Worm (Caenorhabditis elegans) whole organism, L4 larva: ENCODE data around the gene zhit-2.

Experiments
- F10B5.3 ChIP-seq: sonication (generic microtip); optimal IDR thresholded peaks from 2 replicates; lab custom pipeline; 2016; ENCODE audit warnings: mild to moderate bottlenecking, missing genetic modification characterization, missing compliant biosample characterization
- F37D6.2 ChIP-seq: sonication (generic microtip); optimal IDR thresholded peaks from 2 replicates; lab custom pipeline; 2016; ENCODE audit warnings: mild to moderate bottlenecking, missing genetic modification characterization, missing compliant biosample characterization
- F44E2.7 ChIP-seq: fragments of 200-800 bp; sonication (Bioruptor generic); IDR thresholded peaks from 2 replicates; pipeline ENCODE4 v2.1.2; 2022; ENCODE audit warnings: missing genetic modification characterization, missing compliant biosample characterization
- F49E8.2 ChIP-seq: sonication (generic microtip); optimal IDR thresholded peaks from 2 replicates; lab custom pipeline; 2016; ENCODE audit warnings: missing compliant biosample characterization, mild to moderate bottlenecking, missing genetic modification characterization, borderline replicate concordance
- Y5F2A.4 ChIP-seq: fragments of 200-800 bp; sonication (Bioruptor generic); optimal IDR thresholded peaks from 2 replicates; lab custom pipeline; 2018; ENCODE audit warnings: mild to moderate bottlenecking, missing genetic modification characterization, missing compliant biosample characterization
- ZK337.2 ChIP-seq: fragments of 200-800 bp; sonication (Bioruptor generic); IDR thresholded peaks from 2 replicates; pipeline ENCODE4 v1.3.6; 2022; ENCODE audit warnings: missing genetic modification reagents, missing genetic modification characterization, missing compliant biosample characterization
- ama-1 ChIP-seq: fragments of 150-350 bp; optimal IDR thresholded peaks from 2 replicates; lab custom pipeline; 2014; ENCODE audit warnings: inconsistent platforms, mixed read lengths
- arid-1 ChIP-seq: fragments of 200-800 bp; sonication (Bioruptor generic); conservative IDR thresholded peaks from 2 replicates; pipeline ENCODE4 v1.3.6; 2022; ENCODE audit warnings: missing genetic modification reagents, missing genetic modification characterization, missing compliant biosample characterization
- ceh-32 ChIP-seq: sonication (generic microtip); optimal IDR thresholded peaks from 2 replicates; lab custom pipeline; 2016; ENCODE audit warnings: mild to moderate bottlenecking, missing genetic modification characterization, missing compliant biosample characterization; ENCODE audit not compliant: poor library complexity
- ceh-44 ChIP-seq: fragments of 200-800 bp; sonication (Bioruptor generic); IDR thresholded peaks from 2 replicates; pipeline ENCODE4 v1.3.6; 2022; ENCODE audit warnings: missing genetic modification reagents, missing genetic modification characterization, missing compliant biosample characterization
- ces-1 ChIP-seq: fragments of 150-350 bp; sonication (generic microtip); optimal IDR thresholded peaks from 4 replicates; lab custom pipeline; 2014; ENCODE audit warnings: missing biosample characterization, missing genetic modification reagents, missing genetic modification characterization
- ctbp-1 ChIP-seq: fragments of 200-800 bp; sonication (Bioruptor generic); IDR thresholded peaks from 2 replicates; pipeline ENCODE4 v1.3.6; 2022; ENCODE audit warnings: missing genetic modification reagents, missing genetic modification characterization, missing compliant biosample characterization
- daf-16 ChIP-seq, 3 experiments: sonication (generic microtip); optimal IDR thresholded peaks; 2 replicates each; lab custom pipeline; 2016 to 2017; ENCODE audit warnings: missing genetic modification characterization in 3 of 3, missing genetic modification reagents in 3 of 3, mild to moderate bottlenecking in 2 of 3, missing compliant biosample characterization in 2 of 3, missing biosample characterization in 1 of 3, moderate library complexity in 1 of 3
- daf-8 ChIP-seq: fragments of 200-800 bp; sonication (Bioruptor generic); IDR thresholded peaks from 2 replicates; pipeline ENCODE4 v1.3.6; 2022; ENCODE audit warnings: missing genetic modification characterization, missing compliant biosample characterization
- dmd-6 ChIP-seq: fragments of 200-800 bp; sonication (Bioruptor generic); IDR thresholded peaks from 2 replicates; pipeline ENCODE4 v1.3.6; 2022; ENCODE audit warnings: missing genetic modification reagents, missing genetic modification characterization, missing compliant biosample characterization
- dmd-8 ChIP-seq: fragments of 200-800 bp; sonication (Bioruptor generic); IDR thresholded peaks from 2 replicates; pipeline ENCODE4 v1.3.6; 2022; ENCODE audit warnings: missing genetic modification characterization, missing compliant biosample characterization
- egl-27 ChIP-seq: sonication (generic microtip); optimal IDR thresholded peaks from 3 replicates; lab custom pipeline; 2017; ENCODE audit warnings: missing biosample characterization, missing genetic modification reagents, missing genetic modification characterization
- fos-1 ChIP-seq: fragments of 150-350 bp; optimal IDR thresholded peaks from 2 replicates; lab custom pipeline; 2014; ENCODE audit warnings: missing biosample characterization, missing genetic modification characterization
- hlh-11 ChIP-seq: fragments of 200-800 bp; sonication (Bioruptor generic); optimal IDR thresholded peaks from 2 replicates; lab custom pipeline; 2018; ENCODE audit warnings: mild to moderate bottlenecking, missing genetic modification characterization, missing compliant biosample characterization
- lin-1 ChIP-seq: fragments of 200-800 bp; sonication (Bioruptor generic); IDR thresholded peaks from 2 replicates; pipeline ENCODE4 v1.3.6; 2022; ENCODE audit warnings: missing genetic modification reagents, missing genetic modification characterization, missing compliant biosample characterization
- lin-15B ChIP-seq: fragments of 150-350 bp; sonication (generic microtip); optimal IDR thresholded peaks from 3 replicates; lab custom pipeline; 2014; ENCODE audit warnings: missing biosample characterization, missing genetic modification characterization
- lin-29 ChIP-seq: fragments of 200-800 bp; sonication (Bioruptor generic); IDR thresholded peaks from 2 replicates; pipeline ENCODE4 v1.3.6; 2022; ENCODE audit warnings: missing genetic modification reagents, missing genetic modification characterization, missing compliant biosample characterization
- lin-38 ChIP-seq: fragments of 200-800 bp; sonication (Bioruptor generic); IDR thresholded peaks from 2 replicates; pipeline ENCODE4 v1.3.6; 2022; ENCODE audit warnings: missing genetic modification reagents, missing genetic modification characterization, missing compliant biosample characterization
- madf-5 ChIP-seq, 2 experiments: fragments of 200-800 bp; sonication (Bioruptor generic); IDR thresholded peaks; 2 replicates each; pipeline ENCODE4 v1.3.6; 2022; ENCODE audit warnings: missing compliant biosample characterization in 2 of 2, missing genetic modification characterization in 2 of 2
- madf-9 ChIP-seq: fragments of 200-800 bp; sonication (Bioruptor generic); conservative IDR thresholded peaks from 2 replicates; pipeline ENCODE4 v1.3.6; 2022; ENCODE audit warnings: missing genetic modification reagents, missing genetic modification characterization, missing compliant biosample characterization
- mdl-1 ChIP-seq, 2 experiments: fragments of 150-350 bp in 1 of 2; sonication (generic microtip) in 1 of 2; optimal IDR thresholded peaks; 2 replicates each; lab custom pipeline; 2014 to 2017; ENCODE audit warnings: missing biosample characterization in 2 of 2, missing genetic modification characterization in 2 of 2
- mep-1 ChIP-seq: fragments of 150-350 bp; sonication (generic microtip); optimal IDR thresholded peaks from 3 replicates; lab custom pipeline; 2014; ENCODE audit warnings: missing biosample characterization, missing genetic modification characterization
- nhr-10 ChIP-seq: fragments of 150-350 bp; optimal IDR thresholded peaks from 2 replicates; lab custom pipeline; 2014; ENCODE audit warnings: missing biosample characterization, missing genetic modification characterization
- nhr-11 ChIP-seq: fragments of 150-350 bp; optimal IDR thresholded peaks from 2 replicates; lab custom pipeline; 2014; ENCODE audit warnings: missing biosample characterization, missing genetic modification characterization
- nhr-237 ChIP-seq: sonication (generic microtip); optimal IDR thresholded peaks from 2 replicates; lab custom pipeline; 2017; ENCODE audit warnings: missing biosample characterization, missing genetic modification characterization
- nhr-28 ChIP-seq: fragments of 150-350 bp; optimal IDR thresholded peaks from 2 replicates; lab custom pipeline; 2014; ENCODE audit warnings: missing biosample characterization, missing genetic modification characterization
- nhr-41 ChIP-seq: fragments of 200-800 bp; sonication (Bioruptor generic); IDR thresholded peaks from 2 replicates; pipeline ENCODE4 v1.3.6; 2022; ENCODE audit warnings: missing genetic modification reagents, missing genetic modification characterization, missing compliant biosample characterization
- nhr-48 ChIP-seq: sonication (generic microtip); optimal IDR thresholded peaks from 2 replicates; lab custom pipeline; 2016; ENCODE audit warnings: mild to moderate bottlenecking, missing genetic modification characterization, missing compliant biosample characterization
- nhr-6 ChIP-seq: fragments of 150-350 bp; optimal IDR thresholded peaks from 2 replicates; lab custom pipeline; 2014; ENCODE audit warnings: missing biosample characterization, missing genetic modification characterization
- pha-4 ChIP-seq, 2 experiments: fragments of 150-350 bp in 1 of 2; fragments of 200-800 bp in 1 of 2; sonication (Bioruptor generic) in 1 of 2; IDR thresholded peaks in 1 of 2; optimal IDR thresholded peaks in 1 of 2; 2 replicates each; pipeline versions ENCODE4 v1.3.6 to Lab custom; 2014 to 2022; ENCODE audit warnings: missing genetic modification characterization in 2 of 2, missing genetic modification reagents in 2 of 2, missing biosample characterization in 1 of 2, missing compliant biosample characterization in 1 of 2
- rbr-2 ChIP-seq: sonication (generic microtip); optimal IDR thresholded peaks from 2 replicates; lab custom pipeline; 2016; ENCODE audit warnings: missing genotype, missing genetic modification characterization, missing compliant biosample characterization
- saeg-2 ChIP-seq: fragments of 200-800 bp; sonication (Bioruptor generic); IDR thresholded peaks from 2 replicates; pipeline ENCODE4 v1.3.6; 2022; ENCODE audit warnings: missing genetic modification reagents, missing genetic modification characterization, missing compliant biosample characterization
- set-16 ChIP-seq: fragments of 200-800 bp; sonication (Bioruptor generic); IDR thresholded peaks from 2 replicates; pipeline ENCODE4 v1.3.6; 2022; ENCODE audit warnings: missing genetic modification reagents, missing genetic modification characterization, missing compliant biosample characterization
- snpc-4 ChIP-seq: fragments of 150-350 bp; optimal IDR thresholded peaks from 2 replicates; lab custom pipeline; 2014; ENCODE audit warnings: missing biosample characterization, missing genetic modification characterization
- spr-1 ChIP-seq: sonication (generic microtip); optimal IDR thresholded peaks from 2 replicates; lab custom pipeline; 2016; ENCODE audit warnings: mild to moderate bottlenecking, missing genetic modification characterization, missing compliant biosample characterization
- tag-97 ChIP-seq: fragments of 200-800 bp; sonication (Bioruptor generic); IDR thresholded peaks from 2 replicates; pipeline ENCODE4 v1.3.6; 2022; ENCODE audit warnings: missing genetic modification characterization, missing compliant biosample characterization
- unc-39 ChIP-seq: sonication (generic microtip); optimal IDR thresholded peaks from 2 replicates; lab custom pipeline; 2017; ENCODE audit warnings: missing biosample characterization, missing genetic modification characterization
- unc-62 ChIP-seq, 3 experiments: fragments of 150-350 bp in 1 of 3; sonication (generic microtip); optimal IDR thresholded peaks in 2 of 3; peaks in 1 of 3; 1 replicate in 1 of 3; 2 replicates in 2 of 3; lab custom pipeline; 2014 to 2017; ENCODE audit warnings: missing biosample characterization in 3 of 3, missing genetic modification characterization in 3 of 3, missing genetic modification reagents in 3 of 3, missing genotype in 1 of 3
- ztf-11 ChIP-seq: fragments of 150-350 bp; optimal IDR thresholded peaks from 2 replicates; lab custom pipeline; 2014; ENCODE audit warnings: missing biosample characterization, missing genetic modification characterization
- ztf-7 ChIP-seq: fragments of 150-350 bp; optimal IDR thresholded peaks from 2 replicates; lab custom pipeline; 2014; ENCODE audit warnings: missing biosample characterization, missing genetic modification characterization

The zhit-2 gene

DNA sequence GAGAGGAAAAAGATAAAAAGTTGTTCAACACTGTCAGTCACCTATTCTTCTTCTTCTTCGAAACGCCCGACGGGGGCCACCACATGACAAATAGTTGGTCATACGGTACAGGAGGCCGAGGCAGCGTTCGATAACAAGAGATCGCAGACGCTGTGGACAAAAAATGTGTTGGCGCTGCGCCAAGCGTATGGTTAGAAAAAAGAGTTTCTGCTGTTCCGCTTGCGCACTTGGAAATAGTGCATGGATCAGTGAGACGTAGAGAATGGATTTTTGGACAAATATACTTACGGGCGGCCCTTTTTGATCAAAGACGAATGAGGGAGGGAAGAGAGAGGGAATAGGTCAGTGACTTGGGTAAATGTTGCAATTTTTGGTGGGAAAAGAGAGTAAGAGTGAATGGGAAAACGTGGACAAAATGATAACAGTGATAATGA, 40.6 kb upstream of the zhit-2 start (continued):
- TF ChIP-seq set-16 (peak; percentile 37; the same call in 1 of the 2 replicates), nhr-6 (peak; percentile 21), egl-27 (tag; lab: Kevin White, UChicago) (no peak)

DNA sequence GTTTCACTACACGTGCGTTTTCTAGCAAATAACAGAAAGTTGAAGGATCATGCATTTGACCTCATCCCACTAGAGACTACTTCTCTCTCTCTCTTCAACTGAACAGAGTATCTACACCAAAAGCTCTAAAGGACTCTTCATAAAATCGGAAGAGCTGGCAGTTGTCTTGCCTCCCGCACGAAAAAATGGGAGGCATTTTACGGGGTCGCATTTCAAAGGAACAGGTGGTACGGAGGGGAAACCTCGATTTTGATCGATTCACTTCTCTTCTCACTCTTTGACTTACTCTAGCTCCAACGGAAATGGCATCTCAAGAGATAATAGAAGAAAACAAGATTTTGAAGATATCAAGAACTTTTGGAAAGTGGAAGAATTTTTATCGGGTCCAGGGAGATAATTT, 39.0 kb upstream of the zhit-2 start:
- peak; percentile 21 for TF ChIP-seq hlh-11 (tag; lab: Kevin White, UChicago)
- peak in 1 of 2 experiments; percentile 97 for TF ChIP-seq unc-62 (GFP tag; optimal IDR thresholded peaks at IDR 0.05 in 1 of 2; lab: Kevin White, UChicago)
- no peak for TF ChIP-seq unc-62 (tag; optimal IDR thresholded peaks at IDR 0.05; lab: Kevin White, UChicago)
- TF ChIP-seq mep-1 = no peak
- TF ChIP-seq nhr-28 (tag; lab: Kevin White, UChicago) = peak; percentile 25
- TF ChIP-seq ceh-44 (GFP tag; lab: Robert Waterston, UW) = no peak
- no peak for TF ChIP-seq madf-9
- TF ChIP-seq nhr-11 = peak; percentile 81

DNA sequence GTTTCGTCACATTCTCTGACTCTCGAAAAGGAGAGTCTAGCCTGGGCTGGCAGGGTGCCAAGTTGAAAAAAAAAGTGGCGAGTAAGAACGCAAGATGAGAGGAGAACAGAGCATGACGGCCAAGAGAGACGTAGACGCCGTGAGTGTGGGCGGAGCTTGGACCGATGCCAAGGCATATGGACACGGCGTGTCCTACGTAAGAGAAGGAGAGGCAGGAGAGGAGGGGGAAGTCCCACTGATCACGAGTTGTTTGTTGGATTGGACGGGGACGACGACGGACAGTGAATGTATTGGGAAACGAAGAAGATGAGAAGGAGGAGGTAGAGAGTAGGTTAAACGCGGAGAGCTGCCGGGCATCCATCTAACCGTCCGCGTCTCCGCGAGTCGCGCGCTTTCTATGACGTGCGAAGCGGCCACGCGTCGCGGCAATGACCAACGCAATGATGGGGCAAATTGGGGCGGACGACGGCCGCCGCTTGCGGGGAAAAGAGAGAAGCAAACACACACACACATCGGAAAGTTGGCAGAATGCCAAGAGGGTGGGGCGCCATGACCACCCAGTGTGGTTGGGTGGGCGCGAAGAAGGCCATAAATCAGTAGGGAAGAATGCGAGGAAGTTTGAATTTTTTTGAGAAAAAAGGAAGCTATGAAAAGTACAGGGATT, 37.9 kb upstream of the zhit-2 start:
- TF ChIP-seq lin-1 (peak; percentile 99), rbr-2 (tag; lab: Kevin White, UChicago) (peak; percentile 99), lin-15B (tag; lab: Kevin White, UChicago) (peak; percentile 25), dmd-8 (GFP tag; lab: Robert Waterston, UW) (0 out of 2 replicates have a peak, but pooled peaks have one; percentile 71), dmd-6 (GFP tag; lab: Robert Waterston, UW) (peak; percentile 100), ceh-32 (tag; lab: Kevin White, UChicago) (peak; percentile 90), lin-29 (GFP tag; lab: Robert Waterston, UW) (peak; percentile 91), ZK337.2 (peak; percentile 38; the same call in 1 of the 2 replicates), nhr-41 (GFP tag; lab: Robert Waterston, UW) (peak; percentile 91), F37D6.2 (tag; lab: Kevin White, UChicago) (peak; percentile 97), daf-16 (GFP tag; optimal IDR thresholded peaks at IDR 0.05; lab: Kevin White, UChicago) (peak; percentile 94 to 97), daf-16 (tag; optimal IDR thresholded peaks at IDR 0.05; lab: Kevin White, UChicago) (peak; percentile 72), arid-1 (GFP tag; lab: Robert Waterston, UW) (peak; percentile 87), fos-1 (tag; lab: Kevin White, UChicago) (peak; percentile 86), spr-1 (tag; lab: Kevin White, UChicago) (peak; percentile 96), ama-1 (lab: Kevin White, UChicago) (no peak), F44E2.7 (GFP tag; lab: Robert Waterston, UW) (no peak), mep-1 (peak; percentile 98), ctbp-1 (GFP tag; lab: Robert Waterston, UW) (peak; percentile 98), mdl-1 (tag; optimal IDR thresholded peaks at IDR 0.05; lab: Kevin White, UChicago) (peak; percentile 98 to 99), pha-4 (GFP tag; IDR thresholded peaks at IDR 0.05; lab: Robert Waterston, UW) (peak; percentile 98), pha-4 (tag; optimal IDR thresholded peaks at IDR 0.05; lab: Kevin White, UChicago) (peak; percentile 40), tag-97 (GFP tag; lab: Robert Waterston, UW) (0 out of 2 replicates have a peak, but pooled peaks have one; percentile 10), snpc-4 (tag; lab: Kevin White, UChicago) (peak; percentile 56), F10B5.3 (tag; lab: Kevin White, UChicago) (peak; percentile 91), ces-1 (peak; percentile 14), nhr-237 (peak; percentile 57), daf-8 (no peak), nhr-48 (tag; lab: Kevin White, UChicago) (peak; percentile 99), madf-5 (GFP tag; IDR thresholded peaks at IDR 0.05; lab: Robert Waterston, UW) (peak in 1 of 2 experiments; percentile 39; a peak in 1 of 4 replicates), lin-38 (peak; percentile 85), saeg-2 (peak; percentile 98), F49E8.2 (tag; lab: Kevin White, UChicago) (no peak), ztf-11 (no peak), nhr-10 (peak; percentile 93), unc-62 (GFP tag; optimal IDR thresholded peaks at IDR 0.05 in 1 of 2; lab: Kevin White, UChicago) (peak in 1 of 2 experiments; percentile 100), unc-62 (tag; optimal IDR thresholded peaks at IDR 0.05; lab: Kevin White, UChicago) (peak; percentile 72), ztf-7 (peak; percentile 69), Y5F2A.4 (GFP tag; lab: Kevin White, UChicago) (peak; percentile 72), unc-39 (no peak), nhr-28 (tag; lab: Kevin White, UChicago) (peak; percentile 93)
